Worm (Caenorhabditis elegans): Measurements from ENCODE around the gene che-10.

che-10 gene

ce11 chrII:4608073-4608472, 30.1 kb downstream of the che-10 start, which contains the start of gene F35D11.3:
Gene F35D11.3 (plus strand): TSS chrII:4608372.
- TF ChIP-seq lir-1 (GFP tag; conservative IDR thresholded peaks at IDR 0.05) = no peak
- TF ChIP-seq lin-54 (GFP tag; optimal IDR thresholded peaks at IDR 0.05) = no peak
- TF ChIP-seq F39B2.1 (GFP tag; IDR thresholded peaks at IDR 0.05) = no peak
- no peak for TF ChIP-seq egl-44 (GFP tag; IDR thresholded peaks at IDR 0.05)
- TF ChIP-seq F22D6.2 (tag; optimal IDR thresholded peaks at IDR 0.05) = no peak
- TF ChIP-seq ceh-27 (GFP tag; optimal IDR thresholded peaks at IDR 0.05) = no peak
- TF ChIP-seq dox-1 (GFP tag; IDR thresholded peaks at IDR 0.05) = no peak
- no peak for TF ChIP-seq hmg-20 (GFP tag; IDR thresholded peaks at IDR 0.05)

ce11 chrII:4606687-4607297, 31.3 kb downstream of the che-10 start:
- TF ChIP-seq rec-8 (tag; optimal IDR thresholded peaks at IDR 0.05) = no peak
- peak; percentile 50 for TF ChIP-seq nhr-80 (tag; optimal IDR thresholded peaks at IDR 0.05)
- TF ChIP-seq ama-1 (optimal IDR thresholded peaks at IDR 0.05) = no peak
- no peak for TF ChIP-seq ama-1 (GFP tag; optimal IDR thresholded peaks at IDR 0.05)
- no peak for TF ChIP-seq ccch-3 (GFP tag; optimal IDR thresholded peaks at IDR 0.05)
- peak; percentile 31 for TF ChIP-seq ceh-27 (GFP tag; optimal IDR thresholded peaks at IDR 0.05)
- TF ChIP-seq rcor-1 (GFP tag; IDR thresholded peaks at IDR 0.05) = no peak

- TF ChIP-seq egrh-3 (GFP tag; IDR thresholded peaks at IDR 0.05) (no peak), ama-1 (optimal IDR thresholded peaks at IDR 0.05) (no peak), ama-1 (GFP tag; optimal IDR thresholded peaks at IDR 0.05) (no peak), dox-1 (GFP tag; IDR thresholded peaks at IDR 0.05) (peak; percentile 42; the same call in 1 of the 2 replicates), die-1 (tag; optimal IDR thresholded peaks at IDR 0.05) (no peak), xnd-1 (tag; optimal IDR thresholded peaks at IDR 0.05) (peak; percentile 94), him-1 (tag; optimal IDR thresholded peaks at IDR 0.05) (peak; percentile 21), snpc-1.3 (tag; optimal IDR thresholded peaks at IDR 0.05; ENCODE audit: insufficient read depth) (no peak), let-607 (tag; optimal IDR thresholded peaks at IDR 0.05) (no peak), rcor-1 (GFP tag; IDR thresholded peaks at IDR 0.05) (peak; percentile 35; the same call in 1 of the 2 replicates), madf-3 (GFP tag; IDR thresholded peaks at IDR 0.05) (no peak), dpl-1 (GFP tag; optimal IDR thresholded peaks at IDR 0.05) (peak; percentile 42), tbp1 (GFP tag; optimal IDR thresholded peaks at IDR 0.05) (peak; percentile 33), rec-8 (tag; optimal IDR thresholded peaks at IDR 0.05) (no peak), attf-5 (GFP tag; optimal IDR thresholded peaks at IDR 0.05) (no peak), bed-2 (GFP tag; IDR thresholded peaks at IDR 0.05) (no peak), lsl-1 (GFP tag; optimal IDR thresholded peaks at IDR 0.05) (peak; percentile 99), ceh-91 (GFP tag; IDR thresholded peaks at IDR 0.05) (peak; percentile 83), hsf-1 (GFP tag; IDR thresholded peaks at IDR 0.05) (peak; percentile 42; the same call in 1 of the 2 replicates), F49E8.2 (tag; optimal IDR thresholded peaks at IDR 0.05; ENCODE audit: insufficient read depth) (peak; percentile 46), efl-1 (GFP tag; optimal IDR thresholded peaks at IDR 0.05) (peak; percentile 42), mcd-1 (GFP tag; IDR thresholded peaks at IDR 0.05) (no peak; the same call in 1 of the 2 replicates), athp-1 (tag; optimal IDR thresholded peaks at IDR 0.05) (peak; percentile 74), madf-8 (GFP tag; conservative IDR thresholded peaks at IDR 0.05) (peak; percentile 98), B0019.2 (GFP tag; conservative IDR thresholded peaks at IDR 0.05) (peak; percentile 67), ztf-3 (GFP tag; optimal IDR thresholded peaks at IDR 0.05) (no peak), pbrm-1 (GFP tag; IDR thresholded peaks at IDR 0.05) (peak; percentile 58; the same call in 1 of the 2 replicates), D2030.7 (GFP tag; IDR thresholded peaks at IDR 0.05) (peak; percentile 80), madf-6 (GFP tag; IDR thresholded peaks at IDR 0.05) (peak; percentile 98), ztf-22 (GFP tag; optimal IDR thresholded peaks at IDR 0.05) (no peak), ztf-18 (tag; optimal IDR thresholded peaks at IDR 0.05) (no peak), hmg-1.2 (GFP tag; IDR thresholded peaks at IDR 0.05) (peak; percentile 21; the same call in 1 of the 2 replicates), ets-4 (GFP tag; optimal IDR thresholded peaks at IDR 0.05) (no peak), F33H1.4 (GFP tag; IDR thresholded peaks at IDR 0.05) (peak; percentile 73), attf-3 (GFP tag; conservative IDR thresholded peaks at IDR 0.05) (no peak)
These were observed 33.5 kb downstream of the che-10 start for ce11 chrII:4604680-4605079.

Measured in whole organism, young adult.